ENCODE assay signal across 1 fruit fly cellular context in genomic region chrX:18101098-18101711, dm6.
TF ChIP-seq lines count a peak whose summit lies in the region.

Gene Mvb12 (minus strand): TSS chrX:18101314.

TF ChIP-seq in whole organism, embryonic, 481 proteins besides CTCF, POLR2A, EP300 and RAD21 (continued from another document and continues in another):
- TF ChIP-seq CG8765 (GFP tag; IDR thresholded peaks at IDR 0.05; lab: Robert Waterston, UW) (no peak), nerfin-1 (tag; optimal IDR thresholded peaks at IDR 0.05; lab: Kevin White, UChicago) (peak; percentile 38), Myb (GFP tag; optimal IDR thresholded peaks at IDR 0.05; lab: Kevin White, UChicago) (no peak), Opbp (GFP tag; IDR thresholded peaks at IDR 0.05; lab: Robert Waterston, UW; ENCODE audit: partially characterized antibody) (peak; percentile 78), salm (tag; optimal IDR thresholded peaks at IDR 0.05; lab: Kevin White, UChicago) (peak; percentile 1), Mad (GFP tag; optimal IDR thresholded peaks at IDR 0.05; lab: Kevin White, UChicago) (no peak), Hr3 (GFP tag; optimal IDR thresholded peaks at IDR 0.05; lab: Kevin White, UChicago) (no peak), Xbp1 (GFP tag; optimal IDR thresholded peaks at IDR 0.05; lab: Kevin White, UChicago) (peak; percentile 4), MTF-1 (GFP tag; optimal IDR thresholded peaks at IDR 0.05; lab: Kevin White, UChicago; ENCODE audit: borderline replicate concordance) (no peak), CG17359 (tag; optimal IDR thresholded peaks at IDR 0.05; lab: Kevin White, UChicago) (peak; percentile 5), ase (GFP tag; IDR thresholded peaks at IDR 0.05; lab: Robert Waterston, UW) (no peak), CG6272 (GFP tag; IDR thresholded peaks at IDR 0.05; lab: Robert Waterston, UW) (no peak), bigmax (GFP tag; optimal IDR thresholded peaks at IDR 0.05; lab: Kevin White, UChicago) (no peak), kah (GFP tag; optimal IDR thresholded peaks at IDR 0.05; lab: Kevin White, UChicago) (no peak), CG7556 (GFP tag; optimal IDR thresholded peaks at IDR 0.05; lab: Kevin White, UChicago) (no peak), CG17328 (GFP tag; IDR thresholded peaks at IDR 0.05; lab: Robert Waterston, UW) (no peak), jumu (GFP tag; optimal IDR thresholded peaks at IDR 0.05; lab: Kevin White, UChicago) (no peak), HHEX (GFP tag; optimal IDR thresholded peaks at IDR 0.05; lab: Kevin White, UChicago) (no peak), CG14965 (GFP tag; optimal IDR thresholded peaks at IDR 0.05; lab: Kevin White, UChicago; ENCODE audit: borderline replicate concordance) (no peak), B-H1 (GFP tag; IDR thresholded peaks at IDR 0.05; lab: Robert Waterston, UW) (no peak), mld (GFP tag; IDR thresholded peaks at IDR 0.05; lab: Robert Waterston, UW; ENCODE audit: partially characterized antibody) (0 out of 3 replicates have a peak, but pooled peaks have one; percentile 27), CG13624 (GFP tag; optimal IDR thresholded peaks at IDR 0.05; lab: Kevin White, UChicago) (no peak), crc (GFP tag; optimal IDR thresholded peaks at IDR 0.05; lab: Kevin White, UChicago) (no peak), tx (GFP tag; optimal IDR thresholded peaks at IDR 0.05; lab: Kevin White, UChicago) (no peak), gcm (GFP tag; optimal IDR thresholded peaks at IDR 0.05; lab: Kevin White, UChicago) (peak; percentile 45), Eip74EF (GFP tag; optimal IDR thresholded peaks at IDR 0.05; lab: Kevin White, UChicago) (peak in 1 of 2 experiments; percentile 76), CG14014 (GFP tag; IDR thresholded peaks at IDR 0.05; lab: Robert Waterston, UW) (no peak), Gug (GFP tag; IDR thresholded peaks at IDR 0.05; lab: Robert Waterston, UW) (no peak), HmgD (GFP tag; optimal IDR thresholded peaks at IDR 0.05; lab: Kevin White, UChicago) (no peak), exex (tag; optimal IDR thresholded peaks at IDR 0.05; lab: Kevin White, UChicago) (no peak), CG13287 (GFP tag; IDR thresholded peaks at IDR 0.05; lab: Robert Waterston, UW; ENCODE audit: partially characterized antibody) (peak; percentile 59), CG13123 (GFP tag; optimal IDR thresholded peaks at IDR 0.05; lab: Kevin White, UChicago) (no peak), CG8388 (GFP tag; optimal IDR thresholded peaks at IDR 0.05; lab: Kevin White, UChicago) (no peak), Deaf1 (tag; optimal IDR thresholded peaks at IDR 0.05; lab: Kevin White, UChicago) (peak; percentile 58), CG14667 (GFP tag; IDR thresholded peaks at IDR 0.05; lab: Robert Waterston, UW) (no peak), CkIIα-i1 (GFP tag; IDR thresholded peaks at IDR 0.05; lab: Robert Waterston, UW) (no peak), ftz-f1 (GFP tag; optimal IDR thresholded peaks at IDR 0.05; lab: Kevin White, UChicago) (no peak), Dip2 (GFP tag; IDR thresholded peaks at IDR 0.05; lab: Robert Waterston, UW) (no peak), crol (GFP tag; IDR thresholded peaks at IDR 0.05; lab: Robert Waterston, UW) (no peak), CG10366 (GFP tag; IDR thresholded peaks at IDR 0.05; lab: Robert Waterston, UW) (no peak), nau (GFP tag; optimal IDR thresholded peaks at IDR 0.05; lab: Kevin White, UChicago) (peak; percentile 15), CG33213 (GFP tag; optimal IDR thresholded peaks at IDR 0.05; lab: Kevin White, UChicago) (no peak), CG1529 (GFP tag; optimal IDR thresholded peaks at IDR 0.05; lab: Kevin White, UChicago) (peak; percentile 27), CG12155 (GFP tag; optimal IDR thresholded peaks at IDR 0.05; lab: Kevin White, UChicago) (no peak), CG4820 (GFP tag; optimal IDR thresholded peaks at IDR 0.05; lab: Kevin White, UChicago) (no peak), Nf-YA (GFP tag; IDR thresholded peaks at IDR 0.05; lab: Robert Waterston, UW) (no peak), CG17912 (GFP tag; optimal IDR thresholded peaks at IDR 0.05; lab: Kevin White, UChicago) (no peak), dmrt99B (tag; optimal IDR thresholded peaks at IDR 0.05; lab: Kevin White, UChicago) (no peak), zfh2 (GFP tag; optimal IDR thresholded peaks at IDR 0.05; lab: Kevin White, UChicago) (no peak), stc (GFP tag; IDR thresholded peaks at IDR 0.05; lab: Robert Waterston, UW) (no peak), sim (GFP tag; IDR thresholded peaks at IDR 0.05; lab: Robert Waterston, UW) (no peak), mirr (GFP tag; optimal IDR thresholded peaks at IDR 0.05; lab: Kevin White, UChicago) (no peak), CG2889 (GFP tag; IDR thresholded peaks at IDR 0.05; lab: Robert Waterston, UW) (no peak), fru (optimal IDR thresholded peaks at IDR 0.05; lab: Kevin White, UChicago) (no peak), knrl (GFP tag; IDR thresholded peaks at IDR 0.05; lab: Robert Waterston, UW; ENCODE audit: partially characterized antibody) (peak; percentile 37; the same call in 2 of the 3 replicates), danr (GFP tag; IDR thresholded peaks at IDR 0.05; lab: Robert Waterston, UW) (no peak), CG32532 (GFP tag; IDR thresholded peaks at IDR 0.05; lab: Robert Waterston, UW) (0 out of 2 replicates have a peak, but pooled peaks have one; percentile 12), CG10959 (GFP tag; IDR thresholded peaks at IDR 0.05; lab: Robert Waterston, UW) (no peak), CG2712 (tag; optimal IDR thresholded peaks at IDR 0.05; lab: Kevin White, UChicago) (peak; percentile 18), pum (GFP tag; optimal IDR thresholded peaks at IDR 0.05; lab: Kevin White, UChicago) (no peak), en (GFP tag; optimal IDR thresholded peaks at IDR 0.05; lab: Kevin White, UChicago) (no peak), sc (optimal IDR thresholded peaks at IDR 0.05; lab: Kevin White, UChicago) (no peak), sc (GFP tag; optimal IDR thresholded peaks at IDR 0.05; lab: Kevin White, UChicago) (no peak), Poxn (GFP tag; IDR thresholded peaks at IDR 0.05; lab: Robert Waterston, UW) (no peak), CG16813 (GFP tag; IDR thresholded peaks at IDR 0.05; lab: Robert Waterston, UW; ENCODE audit: partially characterized antibody) (peak; percentile 59), CG11504 (tag; optimal IDR thresholded peaks at IDR 0.05; lab: Kevin White, UChicago) (no peak), chn (GFP tag; optimal IDR thresholded peaks at IDR 0.05; lab: Kevin White, UChicago) (peak; percentile 5), Dll (GFP tag; IDR thresholded peaks at IDR 0.05; lab: Robert Waterston, UW; ENCODE audit: partially characterized antibody) (no peak; the same call in 3 of the 4 replicates), yki (optimal IDR thresholded peaks at IDR 0.05; lab: Kevin White, UChicago) (no peak), Hmr (GFP tag; optimal IDR thresholded peaks at IDR 0.05; lab: Kevin White, UChicago) (no peak), CG4424 (GFP tag; optimal IDR thresholded peaks at IDR 0.05; lab: Kevin White, UChicago) (no peak), Hr51 (GFP tag; optimal IDR thresholded peaks at IDR 0.05; lab: Kevin White, UChicago) (no peak), Xrp1 (GFP tag; IDR thresholded peaks at IDR 0.05; lab: Robert Waterston, UW) (0 out of 2 replicates have a peak, but pooled peaks have one; percentile 15), CG16779 (GFP tag; IDR thresholded peaks at IDR 0.05; lab: Robert Waterston, UW) (no peak), sug (tag; optimal IDR thresholded peaks at IDR 0.05; lab: Kevin White, UChicago) (peak; percentile 7), CHES-1-like (GFP tag; optimal IDR thresholded peaks at IDR 0.05; lab: Kevin White, UChicago) (no peak), CG18011 (GFP tag; optimal IDR thresholded peaks at IDR 0.05; lab: Kevin White, UChicago) (no peak), CG7745 (tag; optimal IDR thresholded peaks at IDR 0.05; lab: Kevin White, UChicago) (no peak), bsh (GFP tag; optimal IDR thresholded peaks at IDR 0.05; lab: Kevin White, UChicago) (peak in 1 of 2 experiments; percentile 37), CG12071 (GFP tag; optimal IDR thresholded peaks at IDR 0.05; lab: Kevin White, UChicago) (peak; percentile 7), otp (GFP tag; IDR thresholded peaks at IDR 0.05; lab: Robert Waterston, UW) (no peak), vfl (GFP tag; optimal IDR thresholded peaks at IDR 0.05; lab: Kevin White, UChicago) (no peak), ATbp (GFP tag; optimal IDR thresholded peaks at IDR 0.05; lab: Kevin White, UChicago) (peak; percentile 46), CG4360 (GFP tag; IDR thresholded peaks at IDR 0.05; lab: Robert Waterston, UW) (peak; percentile 54; the same call in 1 of the 2 replicates), CG6654 (GFP tag; optimal IDR thresholded peaks at IDR 0.05; lab: Kevin White, UChicago) (no peak), CG6683 (GFP tag; optimal IDR thresholded peaks at IDR 0.05; lab: Kevin White, UChicago) (no peak), oc (tag; optimal IDR thresholded peaks at IDR 0.05; lab: Kevin White, UChicago) (no peak), fu2 (GFP tag; optimal IDR thresholded peaks at IDR 0.05; lab: Kevin White, UChicago) (no peak), slp2 (GFP tag; optimal IDR thresholded peaks at IDR 0.05; lab: Kevin White, UChicago) (no peak), hkb (optimal IDR thresholded peaks at IDR 0.05; lab: Kevin White, UChicago) (no peak), hkb (GFP tag; IDR thresholded peaks at IDR 0.05; lab: Robert Waterston, UW) (peak; percentile 44), CG3995 (GFP tag; optimal IDR thresholded peaks at IDR 0.05; lab: Kevin White, UChicago) (no peak), ham (GFP tag; IDR thresholded peaks at IDR 0.05; lab: Robert Waterston, UW) (no peak), CG11695 (GFP tag; IDR thresholded peaks at IDR 0.05; lab: Robert Waterston, UW) (no peak), B-H2 (GFP tag; optimal IDR thresholded peaks at IDR 0.05; lab: Kevin White, UChicago) (no peak), sens-2 (GFP tag; IDR thresholded peaks at IDR 0.05; lab: Robert Waterston, UW) (peak; percentile 72), ab (GFP tag; optimal IDR thresholded peaks at IDR 0.05; lab: Kevin White, UChicago) (no peak), sob (GFP tag; IDR thresholded peaks at IDR 0.05; lab: Robert Waterston, UW) (no peak), Bteb2 (GFP tag; optimal IDR thresholded peaks at IDR 0.05; lab: Kevin White, UChicago) (no peak), CG2120 (GFP tag; optimal IDR thresholded peaks at IDR 0.05; lab: Kevin White, UChicago) (no peak), CG12391 (tag; optimal IDR thresholded peaks at IDR 0.05; lab: Kevin White, UChicago) (no peak), Lim3 (GFP tag; IDR thresholded peaks at IDR 0.05; lab: Robert Waterston, UW) (no peak), CG10274 (GFP tag; optimal IDR thresholded peaks at IDR 0.05; lab: Kevin White, UChicago) (no peak), Gsc (GFP tag; IDR thresholded peaks at IDR 0.05; lab: Robert Waterston, UW) (no peak), CG4854 (GFP tag; optimal IDR thresholded peaks at IDR 0.05; lab: Kevin White, UChicago) (no peak), CG10147 (GFP tag; optimal IDR thresholded peaks at IDR 0.05; lab: Kevin White, UChicago) (peak; percentile 20), Sox102F (GFP tag; optimal IDR thresholded peaks at IDR 0.05; lab: Kevin White, UChicago) (peak; percentile 18), CG42726 (GFP tag; IDR thresholded peaks at IDR 0.05; lab: Robert Waterston, UW; ENCODE audit: partially characterized antibody) (peak; percentile 58; the same call in 1 of the 2 replicates), CG10462 (GFP tag; optimal IDR thresholded peaks at IDR 0.05; lab: Kevin White, UChicago) (no peak), Dbx (GFP tag; IDR thresholded peaks at IDR 0.05; lab: Robert Waterston, UW) (no peak), toy (GFP tag; IDR thresholded peaks at IDR 0.05; lab: Robert Waterston, UW) (no peak), nerfin-2 (GFP tag; IDR thresholded peaks at IDR 0.05; lab: Robert Waterston, UW; ENCODE audit: partially characterized antibody) (0 out of 2 replicates have a peak, but pooled peaks have one; percentile 46), CG12236 (GFP tag; optimal IDR thresholded peaks at IDR 0.05; lab: Kevin White, UChicago) (no peak), CG11696 (GFP tag; IDR thresholded peaks at IDR 0.05; lab: Robert Waterston, UW) (no peak), grn (GFP tag; optimal IDR thresholded peaks at IDR 0.05; lab: Kevin White, UChicago) (no peak), Ravus (GFP tag; IDR thresholded peaks at IDR 0.05; lab: Robert Waterston, UW) (no peak), HLH3B (GFP tag; IDR thresholded peaks at IDR 0.05; lab: Robert Waterston, UW) (no peak), CG1647 (GFP tag; optimal IDR thresholded peaks at IDR 0.05; lab: Kevin White, UChicago) (no peak), hbn (GFP tag; IDR thresholded peaks at IDR 0.05; lab: Robert Waterston, UW; ENCODE audit: partially characterized antibody) (peak; percentile 51), D (optimal IDR thresholded peaks at IDR 0.05; lab: Kevin White, UChicago) (no peak), D (GFP tag; optimal IDR thresholded peaks at IDR 0.05; lab: Kevin White, UChicago) (no peak), Mes4 (GFP tag; optimal IDR thresholded peaks at IDR 0.05; lab: Kevin White, UChicago) (no peak), CG9932 (GFP tag; IDR thresholded peaks at IDR 0.05; lab: Robert Waterston, UW) (peak; percentile 23; the same call in 1 of the 2 replicates), CG1602 (GFP tag; optimal IDR thresholded peaks at IDR 0.05; lab: Kevin White, UChicago) (no peak), Nf-YB (GFP tag; optimal IDR thresholded peaks at IDR 0.05; lab: Kevin White, UChicago) (no peak), CG33557 (GFP tag; optimal IDR thresholded peaks at IDR 0.05; lab: Kevin White, UChicago) (peak; percentile 52), CG14860 (GFP tag; IDR thresholded peaks at IDR 0.05; lab: Robert Waterston, UW; ENCODE audit: partially characterized antibody) (peak; percentile 50; the same call in 2 of the 3 replicates), dysf (GFP tag; IDR thresholded peaks at IDR 0.05; lab: Robert Waterston, UW) (no peak), Scr (GFP tag; IDR thresholded peaks at IDR 0.05; lab: Robert Waterston, UW; ENCODE audit: partially characterized antibody) (peak; percentile 38), dan (GFP tag; IDR thresholded peaks at IDR 0.05; lab: Robert Waterston, UW) (no peak), YL-1 (GFP tag; optimal IDR thresholded peaks at IDR 0.05; lab: Kevin White, UChicago) (peak; percentile 23), Dref (GFP tag; IDR thresholded peaks at IDR 0.05; lab: Robert Waterston, UW) (peak; percentile 65), CG4707 (GFP tag; optimal IDR thresholded peaks at IDR 0.05; lab: Kevin White, UChicago) (peak; percentile 26), fd64A (GFP tag; optimal IDR thresholded peaks at IDR 0.05; lab: Kevin White, UChicago) (peak; percentile 52), CG16863 (GFP tag; optimal IDR thresholded peaks at IDR 0.05; lab: Kevin White, UChicago) (no peak)
